Worm (Caenorhabditis elegans) whole organism, L2 larva: Measurements from ENCODE around the gene moa-1.

ENCODE experiments used
- R02D3.7 ChIP-seq: fragments of 150-350 bp; optimal IDR thresholded peaks from 2 replicates; lab custom pipeline; 2014; ENCODE audit warnings: missing biosample characterization, missing genetic modification characterization
- alr-1 ChIP-seq: fragments of 150-350 bp; optimal IDR thresholded peaks from 2 replicates; lab custom pipeline; 2014; ENCODE audit warnings: missing biosample characterization, missing genetic modification characterization
- ama-1 ChIP-seq: fragments of 150-350 bp; optimal IDR thresholded peaks from 2 replicates; lab custom pipeline; 2018; ENCODE audit warnings: inconsistent platforms
- mdl-1 ChIP-seq, 2 experiments: fragments of 150-350 bp in 1 of 2; sonication (generic microtip) in 1 of 2; optimal IDR thresholded peaks; 2 replicates each; lab custom pipeline; 2017; ENCODE audit warnings: missing biosample characterization in 2 of 2, missing genetic modification characterization in 2 of 2
- nhr-11 ChIP-seq: fragments of 150-350 bp; optimal IDR thresholded peaks from 2 replicates; lab custom pipeline; 2014; ENCODE audit warnings: missing biosample characterization, missing genetic modification characterization
- nhr-12 ChIP-seq: fragments of 150-350 bp; optimal IDR thresholded peaks from 2 replicates; lab custom pipeline; 2014; ENCODE audit warnings: missing biosample characterization, missing genetic modification characterization
- nhr-129 ChIP-seq: fragments of 150-350 bp; optimal IDR thresholded peaks from 2 replicates; lab custom pipeline; 2014; ENCODE audit warnings: missing biosample characterization, missing genetic modification characterization
- snpc-4 ChIP-seq: fragments of 150-350 bp; optimal IDR thresholded peaks from 2 replicates; lab custom pipeline; 2014; ENCODE audit warnings: missing biosample characterization, missing genetic modification characterization
- unc-39 ChIP-seq: fragments of 150-350 bp; optimal IDR thresholded peaks from 2 replicates; lab custom pipeline; 2014; ENCODE audit warnings: missing biosample characterization, missing genetic modification characterization
- ztf-11 ChIP-seq: sonication (generic microtip); optimal IDR thresholded peaks from 2 replicates; lab custom pipeline; 2017; ENCODE audit warnings: missing biosample characterization, missing genetic modification characterization

ce11 chrIII:1975992-1976391 lies 6.3 kb upstream of the moa-1 start:
- TF ChIP-seq nhr-12 (tag; lab: Kevin White, UChicago) (no peak), ztf-11 (tag; lab: Kevin White, UChicago) (no peak), ama-1 (lab: Kevin White, UChicago) (no peak), mdl-1 (tag; optimal IDR thresholded peaks at IDR 0.05; lab: Kevin White, UChicago) (no peak), unc-39 (no peak), nhr-11 (tag; lab: Kevin White, UChicago) (no peak), snpc-4 (no peak), nhr-129 (no peak), R02D3.7 (no peak), alr-1 (tag; lab: Kevin White, UChicago) (no peak)
